Fruit fly (Drosophila melanogaster) whole organism, embryonic: ENCODE results near the gene CG42232.

Experiments
- Atf-2 ChIP-seq: fragments of 200-800 bp; sonication (Bioruptor generic); optimal IDR thresholded peaks from 2 replicates; lab custom pipeline; 2016; ENCODE audit warnings: missing biosample characterization, missing genetic modification characterization
- CG11085 ChIP-seq: fragments of 200-800 bp; sonication (Bioruptor generic); IDR thresholded peaks from 2 replicates; pipeline ENCODE4 v1.3.6; 2022; ENCODE audit warnings: missing biosample characterization, missing genetic modification characterization
- CG11093 ChIP-seq: fragments of 200-800 bp; sonication (Bioruptor generic); IDR thresholded peaks from 3 replicates; pipeline ENCODE4 v1.3.6; 2022; ENCODE audit warnings: missing biosample characterization, missing genetic modification characterization
- CG11695 ChIP-seq: fragments of 200-800 bp; sonication (Bioruptor generic); IDR thresholded peaks from 3 replicates; pipeline ENCODE4 v1.3.6; 2022; ENCODE audit warnings: missing biosample characterization, missing genetic modification characterization
- CG12155 ChIP-seq: fragments of 200-800 bp; sonication (Bioruptor generic); optimal IDR thresholded peaks from 3 replicates; lab custom pipeline; 2016; ENCODE audit warnings: missing biosample characterization, missing genetic modification characterization
- CG1233 ChIP-seq: fragments of 200-800 bp; sonication (Bioruptor generic); optimal IDR thresholded peaks from 4 replicates; lab custom pipeline; 2018; ENCODE audit warnings: missing biosample characterization, mild to moderate bottlenecking, missing genetic modification characterization
- CG12744 ChIP-seq: fragments of 200-800 bp; sonication (Bioruptor generic); optimal IDR thresholded peaks from 2 replicates; lab custom pipeline; 2016; ENCODE audit warnings: missing biosample characterization, missing genetic modification characterization
- CG13123 ChIP-seq: fragments of 200-800 bp; sonication (Bioruptor generic); optimal IDR thresholded peaks from 2 replicates; lab custom pipeline; 2016; ENCODE audit warnings: missing biosample characterization, missing genetic modification characterization
- CG13624 ChIP-seq: fragments of 200-800 bp; sonication (Bioruptor generic); optimal IDR thresholded peaks from 2 replicates; lab custom pipeline; 2016; ENCODE audit warnings: missing biosample characterization, missing genetic modification characterization
- CG14667 ChIP-seq: fragments of 200-800 bp; sonication (Bioruptor generic); IDR thresholded peaks from 2 replicates; pipeline ENCODE4 v1.3.6; 2022; ENCODE audit warnings: missing biosample characterization, missing genetic modification characterization
- CG14965 ChIP-seq: fragments of 200-800 bp; sonication (Bioruptor generic); optimal IDR thresholded peaks from 2 replicates; lab custom pipeline; 2016; ENCODE audit warnings: missing biosample characterization, missing genetic modification characterization, borderline replicate concordance
- CG15073 ChIP-seq: fragments of 200-800 bp; sonication (Bioruptor generic); optimal IDR thresholded peaks from 2 replicates; lab custom pipeline; 2016; ENCODE audit warnings: missing biosample characterization, missing genetic modification characterization
- CG16863 ChIP-seq: fragments of 200-800 bp; sonication (Bioruptor generic); optimal IDR thresholded peaks from 3 replicates; lab custom pipeline; 2016; ENCODE audit warnings: missing biosample characterization, missing genetic modification characterization
- CG17359 ChIP-seq: fragments of 200-800 bp; sonication (Bioruptor generic); optimal IDR thresholded peaks from 3 replicates; lab custom pipeline; 2018; ENCODE audit warnings: missing biosample characterization, mild to moderate bottlenecking, missing genetic modification characterization, moderate library complexity
- CG17361 ChIP-seq: fragments of 200-800 bp; sonication (Bioruptor generic); IDR thresholded peaks from 3 replicates; pipeline ENCODE4 v1.3.6; 2022; ENCODE audit warnings: missing biosample characterization, missing genetic modification characterization
- CG2120 ChIP-seq: fragments of 200-800 bp; sonication (Bioruptor generic); optimal IDR thresholded peaks from 3 replicates; lab custom pipeline; 2016; ENCODE audit warnings: missing biosample characterization, missing genetic modification characterization
- CG31224 ChIP-seq: fragments of 200-800 bp; sonication (Bioruptor generic); IDR thresholded peaks from 2 replicates; pipeline ENCODE4 v1.3.6; 2022; ENCODE audit warnings: missing biosample characterization, missing genetic modification characterization
- CG3407 ChIP-seq: fragments of 200-800 bp; sonication (Bioruptor generic); optimal IDR thresholded peaks from 2 replicates; lab custom pipeline; 2018; ENCODE audit warnings: missing biosample characterization, mild to moderate bottlenecking, missing genetic modification characterization
- CG4328 ChIP-seq: fragments of 200-800 bp; sonication (Bioruptor generic); optimal IDR thresholded peaks from 3 replicates; lab custom pipeline; 2017; ENCODE audit warnings: missing biosample characterization, missing genetic modification reagents, missing genetic modification characterization
- CG43689 ChIP-seq: fragments of 200-800 bp; sonication (Bioruptor generic); IDR thresholded peaks from 2 replicates; pipeline ENCODE4 v1.3.6; 2022; ENCODE audit warnings: missing biosample characterization, missing genetic modification characterization
- CG4730 ChIP-seq: fragments of 200-800 bp; sonication (Bioruptor generic); IDR thresholded peaks from 2 replicates; pipeline ENCODE4 v1.3.6; 2022; ENCODE audit warnings: missing biosample characterization, missing genetic modification characterization
- CG7963 ChIP-seq: fragments of 200-800 bp; sonication (Bioruptor generic); IDR thresholded peaks from 3 replicates; pipeline ENCODE4 v1.3.6; 2022; ENCODE audit warnings: missing biosample characterization, missing genetic modification characterization; ENCODE audit not compliant: partially characterized antibody
- CG8359 ChIP-seq: fragments of 200-800 bp; sonication (Bioruptor generic); optimal IDR thresholded peaks from 2 replicates; lab custom pipeline; 2017; ENCODE audit warnings: missing biosample characterization, mild to moderate bottlenecking, missing genetic modification characterization, borderline replicate concordance
- CG8944 ChIP-seq: fragments of 200-800 bp; sonication (Bioruptor generic); optimal IDR thresholded peaks from 3 replicates; lab custom pipeline; 2016; ENCODE audit warnings: missing biosample characterization, missing genetic modification characterization
- Doc2 ChIP-seq: fragments of 200-800 bp; sonication (Bioruptor generic); IDR thresholded peaks from 2 replicates; pipeline ENCODE4 v1.3.6; 2022; ENCODE audit warnings: missing biosample characterization, missing genetic modification characterization
- Eip74EF ChIP-seq, 2 experiments: fragments of 200-800 bp in 1 of 2; fragments of >200 bp in 1 of 2; sonication (Bioruptor generic) in 1 of 2; optimal IDR thresholded peaks; 2 replicates each; lab custom pipeline; 2017 to 2019; ENCODE audit warnings: missing biosample characterization in 2 of 2, missing genetic modification characterization in 2 of 2, mild to moderate bottlenecking in 1 of 2, moderate library complexity in 1 of 2
- HLH4C ChIP-seq: fragments of 200-800 bp; sonication (Bioruptor generic); IDR thresholded peaks from 3 replicates; pipeline ENCODE4 v1.3.6; 2022; ENCODE audit warnings: missing biosample characterization, missing genetic modification characterization; ENCODE audit not compliant: partially characterized antibody
- Hand ChIP-seq: fragments of 200-800 bp; sonication (Bioruptor generic); optimal IDR thresholded peaks from 2 replicates; lab custom pipeline; 2017; ENCODE audit warnings: mild to moderate bottlenecking, missing biosample characterization, missing genetic modification reagents, missing genetic modification characterization
- Lhr ChIP-seq: fragments of 200-800 bp; sonication (Bioruptor generic); optimal IDR thresholded peaks from 3 replicates; lab custom pipeline; 2017; ENCODE audit warnings: mild to moderate bottlenecking, missing biosample characterization, missing genetic modification reagents, missing genetic modification characterization
- MESR4 ChIP-seq: fragments of 200-800 bp; sonication (Bioruptor generic); optimal IDR thresholded peaks from 2 replicates; lab custom pipeline; 2018; ENCODE audit warnings: missing biosample characterization, mild to moderate bottlenecking, missing genetic modification characterization, moderate library complexity
- MTF-1 ChIP-seq: fragments of 200-800 bp; sonication (Bioruptor generic); optimal IDR thresholded peaks from 2 replicates; lab custom pipeline; 2018; ENCODE audit warnings: missing biosample characterization, mild to moderate bottlenecking, missing genetic modification characterization, borderline replicate concordance
- Mad ChIP-seq: fragments of 200-800 bp; sonication (Bioruptor generic); optimal IDR thresholded peaks from 2 replicates; lab custom pipeline; 2016; ENCODE audit warnings: missing biosample characterization, missing genetic modification characterization
- Ptx1 ChIP-seq: fragments of 200-800 bp; sonication (Bioruptor generic); IDR thresholded peaks from 2 replicates; pipeline ENCODE4 v1.3.6; 2022; ENCODE audit warnings: missing biosample characterization, missing genetic modification characterization
- Ravus ChIP-seq: fragments of 200-800 bp; sonication (Bioruptor generic); IDR thresholded peaks from 2 replicates; pipeline ENCODE4 v1.3.6; 2022; ENCODE audit warnings: missing biosample characterization, missing genetic modification characterization
- Side ChIP-seq: fragments of 200-800 bp; sonication (Bioruptor generic); optimal IDR thresholded peaks from 2 replicates; lab custom pipeline; 2016; ENCODE audit warnings: missing biosample characterization, missing genetic modification characterization
- Stat92E ChIP-seq, 3 experiments: fragments of >200 bp in 2 of 3; fragments of 200-800 bp in 1 of 3; sonication (Bioruptor generic) in 1 of 3; optimal IDR thresholded peaks; 2 replicates each; lab custom pipeline; 2017 to 2019; ENCODE audit warnings: missing biosample characterization in 3 of 3, missing genetic modification characterization in 3 of 3, mild to moderate bottlenecking in 1 of 3, moderate library complexity in 1 of 3
- ab ChIP-seq: fragments of 200-800 bp; sonication (Bioruptor generic); optimal IDR thresholded peaks from 2 replicates; lab custom pipeline; 2016; ENCODE audit warnings: missing biosample characterization, missing genetic modification characterization
- chif ChIP-seq, 2 experiments: fragments of 200-800 bp; sonication (Bioruptor generic); optimal IDR thresholded peaks; 3 replicates each; lab custom pipeline; 2016; ENCODE audit warnings: missing biosample characterization in 2 of 2, missing genetic modification characterization in 2 of 2
- crol ChIP-seq: fragments of 200-800 bp; sonication (Bioruptor generic); IDR thresholded peaks from 2 replicates; pipeline ENCODE4 v1.3.6; 2022; ENCODE audit warnings: missing biosample characterization, missing genetic modification characterization
- da ChIP-seq: fragments of 200-800 bp; sonication (Bioruptor generic); optimal IDR thresholded peaks from 2 replicates; lab custom pipeline; 2016; ENCODE audit warnings: missing biosample characterization, missing genetic modification characterization
- grau ChIP-seq: fragments of 200-800 bp; optimal IDR thresholded peaks from 3 replicates; lab custom pipeline; 2019; ENCODE audit warnings: missing biosample characterization, mild to moderate bottlenecking, missing genetic modification characterization, moderate library complexity
- gro ChIP-seq: fragments of 200-800 bp; sonication (Bioruptor generic); optimal IDR thresholded peaks from 2 replicates; lab custom pipeline; 2016; ENCODE audit warnings: missing biosample characterization, missing genetic modification characterization
- lbe ChIP-seq: fragments of 200-800 bp; sonication (Bioruptor generic); optimal IDR thresholded peaks from 2 replicates; lab custom pipeline; 2016; ENCODE audit warnings: missing biosample characterization, mild to moderate bottlenecking, missing genetic modification characterization
- pb ChIP-seq: fragments of 200-800 bp; sonication (Bioruptor generic); optimal IDR thresholded peaks from 3 replicates; lab custom pipeline; 2016; ENCODE audit warnings: missing biosample characterization, missing genetic modification characterization
- pita ChIP-seq: fragments of 200-800 bp; sonication (Bioruptor generic); optimal IDR thresholded peaks from 2 replicates; lab custom pipeline; 2017; ENCODE audit warnings: missing biosample characterization, mild to moderate bottlenecking, missing genetic modification characterization
- row ChIP-seq: fragments of 200-800 bp; sonication (Bioruptor generic); IDR thresholded peaks from 3 replicates; pipeline ENCODE4 v1.3.6; 2022; ENCODE audit warnings: missing biosample characterization, missing genetic modification characterization
- run ChIP-seq: fragments of 200-800 bp; sonication (Bioruptor generic); optimal IDR thresholded peaks from 3 replicates; lab custom pipeline; 2018; ENCODE audit warnings: missing biosample characterization, mild to moderate bottlenecking, missing genetic modification characterization
- sens ChIP-seq: fragments of 200-800 bp; sonication (Bioruptor generic); peaks from one replicate; lab custom pipeline; 2016; ENCODE audit warnings: missing biosample characterization, missing genetic modification characterization
- tio ChIP-seq: fragments of 200-800 bp; sonication (Bioruptor generic); optimal IDR thresholded peaks from 2 replicates; lab custom pipeline; 2017; ENCODE audit warnings: missing biosample characterization, missing genetic modification characterization, inconsistent platforms
- unc-4 ChIP-seq: fragments of 200-800 bp; sonication (Bioruptor generic); IDR thresholded peaks from 2 replicates; pipeline ENCODE4 v1.3.6; 2022; ENCODE audit warnings: missing biosample characterization, missing genetic modification characterization; ENCODE audit not compliant: partially characterized antibody
- zf30C ChIP-seq: fragments of 200-800 bp; sonication (Bioruptor generic); optimal IDR thresholded peaks from 3 replicates; lab custom pipeline; 2018; ENCODE audit warnings: missing biosample characterization, mild to moderate bottlenecking, missing genetic modification characterization

Gene CG42232

dm6 chr3R:16431707-16432106 is 37.8 kb downstream of the CG42232 start (continued):
- peak; percentile 20 for TF ChIP-seq CG2120 (GFP tag; lab: Kevin White, UChicago)
- TF ChIP-seq Side (GFP tag; lab: Kevin White, UChicago): peak; percentile 27
- TF ChIP-seq ab (GFP tag; lab: Kevin White, UChicago): no peak
- peak; percentile 71 for TF ChIP-seq gro (GFP tag; lab: Kevin White, UChicago)
- no peak for TF ChIP-seq CG14965
- TF ChIP-seq Doc2: no peak
- peak; percentile 53; the same call in 2 of the 3 replicates for TF ChIP-seq HLH4C
- TF ChIP-seq CG11085: no peak
- TF ChIP-seq CG7963 (GFP tag; lab: Robert Waterston, UW): peak; percentile 76
- peak; percentile 55 for TF ChIP-seq MTF-1 (GFP tag; lab: Kevin White, UChicago)
- no peak for TF ChIP-seq zf30C (GFP tag; lab: Kevin White, UChicago)
- TF ChIP-seq CG1233: peak; percentile 25
- no peak for TF ChIP-seq CG8359 (GFP tag; lab: Kevin White, UChicago)
- no peak for TF ChIP-seq CG31224 (GFP tag; lab: Robert Waterston, UW)
- TF ChIP-seq lbe: no peak
- TF ChIP-seq CG15073 (GFP tag; lab: Kevin White, UChicago): no peak
- TF ChIP-seq Ravus (GFP tag; lab: Robert Waterston, UW): no peak
- no peak for TF ChIP-seq CG43689 (GFP tag; lab: Robert Waterston, UW)
- TF ChIP-seq MESR4 (GFP tag; lab: Kevin White, UChicago): no peak
- TF ChIP-seq CG11695 (GFP tag; lab: Robert Waterston, UW): no peak
- TF ChIP-seq CG4328: no peak
- TF ChIP-seq Eip74EF (GFP tag; optimal IDR thresholded peaks at IDR 0.05; lab: Kevin White, UChicago): peak in 1 of 2 experiments; percentile 95
- peak; percentile 54 for TF ChIP-seq CG13624 (GFP tag; lab: Kevin White, UChicago)
- no peak for TF ChIP-seq pita (GFP tag; lab: Kevin White, UChicago)
- TF ChIP-seq CG12744: peak; percentile 46
- TF ChIP-seq Atf-2 (GFP tag; lab: Kevin White, UChicago): peak; percentile 6
- TF ChIP-seq CG12155 (GFP tag; lab: Kevin White, UChicago): peak; percentile 25
- TF ChIP-seq unc-4: peak; percentile 56
- peak in 1 of 2 experiments; percentile 68 for TF ChIP-seq chif (GFP tag; optimal IDR thresholded peaks at IDR 0.05; lab: Kevin White, UChicago)
- no peak for TF ChIP-seq CG14667 (GFP tag; lab: Robert Waterston, UW)
- TF ChIP-seq CG3407 (GFP tag; lab: Kevin White, UChicago): peak; percentile 1
- no peak for TF ChIP-seq CG11093 (GFP tag; lab: Robert Waterston, UW)
- peak in 1 of 3 experiments; percentile 89 for TF ChIP-seq Stat92E (GFP tag; optimal IDR thresholded peaks at IDR 0.05; lab: Kevin White, UChicago)
- peak; percentile 13 for TF ChIP-seq CG8944
- TF ChIP-seq Hand: no peak
- TF ChIP-seq CG17361: no peak
- peak; percentile 39; the same call in 1 of the 2 replicates for TF ChIP-seq Ptx1 (GFP tag; lab: Robert Waterston, UW)
- TF ChIP-seq CG4730 (GFP tag; lab: Robert Waterston, UW): no peak
- peak; percentile 54 for TF ChIP-seq CG17359 (tag; lab: Kevin White, UChicago)
- no peak for TF ChIP-seq tio (GFP tag; lab: Kevin White, UChicago)
- TF ChIP-seq crol (GFP tag; lab: Robert Waterston, UW): no peak
- TF ChIP-seq row: no peak
- peak; percentile 8 for TF ChIP-seq pb
- TF ChIP-seq CG16863 (GFP tag; lab: Kevin White, UChicago): no peak
- TF ChIP-seq Lhr (GFP tag; lab: Kevin White, UChicago): peak; percentile 46
- TF ChIP-seq run: no peak
- peak; percentile 21 for TF ChIP-seq Mad (GFP tag; lab: Kevin White, UChicago)
- TF ChIP-seq grau (tag; lab: Kevin White, UChicago): peak; percentile 56
- TF ChIP-seq da: no peak
- TF ChIP-seq CG13123 (GFP tag; lab: Kevin White, UChicago): no peak
- TF ChIP-seq sens (GFP tag; lab: Kevin White, UChicago): peak; percentile 45
